Worm (Caenorhabditis elegans): ENCODE measurements around the gene dhs-25.

Gene dhs-25

DNA sequence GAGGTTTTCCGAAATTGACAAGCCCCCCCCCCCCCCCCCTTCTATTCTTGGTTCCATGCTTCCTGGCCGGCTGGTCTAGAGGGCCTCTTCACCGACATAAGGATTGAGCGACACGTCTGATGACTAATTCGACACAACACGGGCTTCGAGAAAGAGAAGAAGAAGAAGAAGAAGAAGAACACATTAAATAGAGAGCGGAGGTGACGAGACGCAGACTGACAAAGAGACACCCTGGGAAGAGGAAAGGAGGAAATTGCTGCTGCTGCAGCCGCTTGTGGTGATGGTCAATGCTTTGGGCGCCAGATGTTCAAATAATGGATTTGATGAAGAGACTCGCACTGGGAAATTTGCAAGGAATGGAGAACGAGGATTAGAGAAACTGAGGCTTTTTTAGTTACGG lies 38.2 kb downstream of the dhs-25 start:
- TF ChIP-seq hmg-1.2 (GFP tag; IDR thresholded peaks at IDR 0.05), result peak; percentile 69; the same call in 1 of the 2 replicates
- TF ChIP-seq repo-1 (tag; optimal IDR thresholded peaks at IDR 0.05), result no peak
- no peak for TF ChIP-seq ztf-6 (GFP tag; IDR thresholded peaks at IDR 0.05)
- TF ChIP-seq tlf-1 (GFP tag; optimal IDR thresholded peaks at IDR 0.05), result no peak
- TF ChIP-seq tbx-9 (tag; optimal IDR thresholded peaks at IDR 0.05; ENCODE audit: borderline replicate concordance), result no peak
- peak; percentile 2 for TF ChIP-seq attf-5 (GFP tag; optimal IDR thresholded peaks at IDR 0.05)
- peak; percentile 25 for TF ChIP-seq F23B12.7 (tag; optimal IDR thresholded peaks at IDR 0.05; ENCODE audit: insufficient read depth)
- TF ChIP-seq zfh-2 (GFP tag; conservative IDR thresholded peaks at IDR 0.05), result peak; percentile 83
- TF ChIP-seq snpc-1.3 (tag; optimal IDR thresholded peaks at IDR 0.05; ENCODE audit: insufficient read depth), result no peak
- TF ChIP-seq F22D6.2 (tag; optimal IDR thresholded peaks at IDR 0.05), result no peak
- no peak for TF ChIP-seq T07F8.4 (tag; optimal IDR thresholded peaks at IDR 0.05)
- TF ChIP-seq cebp-1 (GFP tag; IDR thresholded peaks at IDR 0.05), result no peak
- peak; percentile 39 for TF ChIP-seq cebp-1 (tag; optimal IDR thresholded peaks at IDR 0.05)
- no peak for TF ChIP-seq dox-1 (GFP tag; IDR thresholded peaks at IDR 0.05)
- TF ChIP-seq egrh-3 (GFP tag; IDR thresholded peaks at IDR 0.05), result peak; percentile 47
- TF ChIP-seq somi-1 (GFP tag; optimal IDR thresholded peaks at IDR 0.05), result no peak
- TF ChIP-seq ceh-27 (GFP tag; optimal IDR thresholded peaks at IDR 0.05), result peak; percentile 50
- TF ChIP-seq madf-6 (GFP tag; IDR thresholded peaks at IDR 0.05), result no peak
- no peak for TF ChIP-seq chd-7 (tag; optimal IDR thresholded peaks at IDR 0.05)
- TF ChIP-seq B0261.1 (tag; optimal IDR thresholded peaks at IDR 0.05), result no peak
- no peak for TF ChIP-seq madf-10 (tag; optimal IDR thresholded peaks at IDR 0.05)
- no peak for TF ChIP-seq efl-1 (GFP tag; optimal IDR thresholded peaks at IDR 0.05)
- no peak for TF ChIP-seq Y53F4B.3 (GFP tag; IDR thresholded peaks at IDR 0.05)

DNA sequence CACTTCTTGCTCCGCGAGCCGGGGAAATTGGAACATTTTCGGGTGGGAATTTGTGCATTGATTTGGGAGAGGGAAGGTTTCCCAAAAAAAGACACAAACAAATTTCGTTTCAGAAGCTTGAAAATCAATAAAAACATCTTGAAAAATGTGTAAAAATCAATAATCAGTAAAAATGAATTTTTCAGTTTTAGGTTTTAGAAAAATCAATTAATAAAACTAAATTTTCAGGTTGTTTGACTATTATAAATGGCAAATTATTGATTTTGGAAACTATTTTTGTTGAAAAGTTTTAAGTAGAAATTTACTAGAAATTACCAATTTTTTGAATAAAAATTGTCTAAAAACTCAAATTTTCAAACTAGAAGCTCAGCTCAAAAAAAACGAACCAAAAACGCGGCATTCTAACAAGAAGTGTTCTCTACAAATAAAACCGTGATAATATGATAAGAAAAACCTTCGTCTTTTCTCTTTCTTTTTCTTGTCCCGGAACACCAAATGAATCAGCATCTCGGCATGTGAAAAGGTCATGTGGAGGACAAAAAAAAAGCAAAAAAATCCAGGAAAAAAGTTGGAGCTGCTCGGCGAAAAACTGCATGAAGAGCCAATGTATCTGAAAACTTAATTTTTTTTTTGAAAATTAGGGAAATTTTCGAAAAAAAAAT lies 39.3 kb downstream of the dhs-25 start:
- peak; percentile 23 for TF ChIP-seq nhr-80 (tag; optimal IDR thresholded peaks at IDR 0.05)
- TF ChIP-seq cebp-1 (GFP tag; IDR thresholded peaks at IDR 0.05), result no peak
- no peak for TF ChIP-seq cebp-1 (tag; optimal IDR thresholded peaks at IDR 0.05)
- no peak for TF ChIP-seq F33H1.4 (GFP tag; IDR thresholded peaks at IDR 0.05)
- no peak for TF ChIP-seq aptf-3 (GFP tag; IDR thresholded peaks at IDR 0.05)
- no peak for TF ChIP-seq gei-17 (GFP tag; optimal IDR thresholded peaks at IDR 0.05)
- no peak for TF ChIP-seq C17E4.6 (GFP tag; IDR thresholded peaks at IDR 0.05)

DNA sequence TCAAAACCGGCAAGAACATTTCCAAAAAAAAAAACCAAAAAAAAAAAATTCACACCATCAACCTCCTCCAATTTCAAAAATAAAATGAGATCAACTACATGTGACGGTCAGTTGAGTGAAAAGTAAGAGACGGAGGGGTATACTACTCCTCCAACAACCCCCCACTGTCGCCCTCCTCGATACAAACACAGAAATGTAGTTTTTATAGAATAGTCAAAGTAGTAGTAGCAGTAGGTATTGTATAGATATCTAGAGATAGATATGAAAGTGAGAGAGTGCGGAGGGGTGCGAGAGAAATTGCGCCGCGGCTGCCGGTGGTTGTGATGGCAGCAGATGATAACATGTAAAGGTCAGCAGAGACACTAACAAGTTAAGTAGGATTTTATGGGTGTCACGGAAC lies 41.0 kb downstream of the dhs-25 start:
- no peak for TF ChIP-seq ceh-40 (GFP tag; IDR thresholded peaks at IDR 0.05)
- no peak for TF ChIP-seq attf-6 (GFP tag; IDR thresholded peaks at IDR 0.05)
- TF ChIP-seq K11D2.4 (GFP tag; IDR thresholded peaks at IDR 0.05), result 0 out of 2 replicates have a peak, but pooled peaks have one; percentile 33
- TF ChIP-seq lin-40 (tag; optimal IDR thresholded peaks at IDR 0.05), result peak; percentile 33
- peak; percentile 5 for TF ChIP-seq ceh-27 (GFP tag; optimal IDR thresholded peaks at IDR 0.05)

DNA sequence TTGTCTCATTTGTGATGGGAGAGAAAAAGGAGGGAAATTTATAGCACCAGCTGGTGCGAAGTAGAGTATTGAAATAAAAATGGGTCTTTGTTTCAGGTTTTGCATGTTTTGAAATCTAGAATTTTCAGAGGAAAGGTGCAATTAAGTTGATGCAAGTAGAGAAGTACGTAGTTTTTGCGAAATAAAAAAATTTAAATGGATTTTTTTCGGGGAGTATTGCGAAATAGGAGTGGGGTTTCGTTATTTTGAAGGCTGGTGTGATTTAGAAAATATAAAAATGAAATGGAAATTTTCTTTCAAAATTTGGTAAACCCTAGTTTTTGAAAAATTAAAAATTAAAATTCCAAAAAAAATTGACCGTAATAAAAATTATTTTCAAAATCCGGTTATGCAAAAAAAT lies 41.8 kb downstream of the dhs-25 start:
- TF ChIP-seq tlf-1 (GFP tag; optimal IDR thresholded peaks at IDR 0.05) (no peak), rcor-1 (GFP tag; IDR thresholded peaks at IDR 0.05) (no peak), zim-3 (tag; optimal IDR thresholded peaks at IDR 0.05) (no peak), lir-1 (GFP tag; conservative IDR thresholded peaks at IDR 0.05) (no peak), rpc-1 (optimal IDR thresholded peaks at IDR 0.05) (no peak), rpc-1 (tag; optimal IDR thresholded peaks at IDR 0.05) (no peak), ama-1 (optimal IDR thresholded peaks at IDR 0.05) (no peak), ama-1 (GFP tag; optimal IDR thresholded peaks at IDR 0.05) (no peak), unc-62 (GFP tag; optimal IDR thresholded peaks at IDR 0.05) (no peak), cebp-1 (GFP tag; IDR thresholded peaks at IDR 0.05) (peak; percentile 62; the same call in 1 of the 2 replicates), cebp-1 (tag; optimal IDR thresholded peaks at IDR 0.05) (peak; percentile 96)

Data from whole organism, young adult.